Fruit fly (Drosophila melanogaster) whole organism, embryonic: ENCODE results near the gene Calr.

Experiments used
- Abd-B ChIP-seq: fragments of 200-800 bp; sonication (Bioruptor generic); optimal IDR thresholded peaks from 2 replicates; lab custom pipeline; 2018; ENCODE audit warnings: missing biosample characterization, mild to moderate bottlenecking, missing genetic modification characterization, moderate library complexity
- Aef1 ChIP-seq: fragments of 200-800 bp; sonication (Bioruptor generic); IDR thresholded peaks from 3 replicates; pipeline ENCODE4 v1.3.6; 2022; ENCODE audit warnings: missing biosample characterization, missing genetic modification characterization
- Asciz ChIP-seq: fragments of 200-800 bp; sonication (Bioruptor generic); optimal IDR thresholded peaks from 2 replicates; lab custom pipeline; 2017; ENCODE audit warnings: missing biosample characterization, mild to moderate bottlenecking, missing genetic modification characterization, missing genetic modification reagents
- Bteb2 ChIP-seq: fragments of 200-800 bp; sonication (Bioruptor generic); optimal IDR thresholded peaks from 2 replicates; lab custom pipeline; 2016; ENCODE audit warnings: missing biosample characterization, missing genetic modification characterization
- CG10209 ChIP-seq: fragments of 200-800 bp; sonication (Bioruptor generic); optimal IDR thresholded peaks from 3 replicates; lab custom pipeline; 2017; ENCODE audit warnings: missing biosample characterization, mild to moderate bottlenecking, missing genetic modification characterization, missing genetic modification reagents
- CG12236 ChIP-seq: fragments of 200-800 bp; sonication (Bioruptor generic); optimal IDR thresholded peaks from 2 replicates; lab custom pipeline; 2016; ENCODE audit warnings: missing biosample characterization, missing genetic modification characterization
- CG12744 ChIP-seq: fragments of 200-800 bp; sonication (Bioruptor generic); optimal IDR thresholded peaks from 2 replicates; lab custom pipeline; 2016; ENCODE audit warnings: missing biosample characterization, missing genetic modification characterization
- CG15011 ChIP-seq: fragments of 200-800 bp; sonication (Bioruptor generic); optimal IDR thresholded peaks from 3 replicates; lab custom pipeline; 2018; ENCODE audit warnings: missing biosample characterization, mild to moderate bottlenecking, missing genetic modification characterization
- CG17385 ChIP-seq: fragments of 200-800 bp; sonication (Bioruptor generic); optimal IDR thresholded peaks from 3 replicates; lab custom pipeline; 2018; ENCODE audit warnings: missing biosample characterization, mild to moderate bottlenecking, missing genetic modification characterization
- CG2116 ChIP-seq: fragments of 200-800 bp; sonication (Bioruptor generic); optimal IDR thresholded peaks from 3 replicates; lab custom pipeline; 2018; ENCODE audit warnings: missing biosample characterization, mild to moderate bottlenecking, missing genetic modification characterization
- CG2678 ChIP-seq: fragments of 200-800 bp; sonication (Bioruptor generic); optimal IDR thresholded peaks from 3 replicates; lab custom pipeline; 2019; ENCODE audit warnings: missing biosample characterization, mild to moderate bottlenecking, missing genetic modification characterization, moderate library complexity
- CG32767 ChIP-seq: fragments of 200-800 bp; sonication (Bioruptor generic); IDR thresholded peaks from 2 replicates; pipeline ENCODE4 v1.3.6; 2022; ENCODE audit warnings: missing biosample characterization, missing genetic modification characterization
- CG3407 ChIP-seq: fragments of 200-800 bp; sonication (Bioruptor generic); optimal IDR thresholded peaks from 2 replicates; lab custom pipeline; 2018; ENCODE audit warnings: missing biosample characterization, mild to moderate bottlenecking, missing genetic modification characterization
- CG4730 ChIP-seq: fragments of 200-800 bp; sonication (Bioruptor generic); IDR thresholded peaks from 2 replicates; pipeline ENCODE4 v1.3.6; 2022; ENCODE audit warnings: missing biosample characterization, missing genetic modification characterization
- CG5180 ChIP-seq: fragments of 200-800 bp; sonication (Bioruptor generic); optimal IDR thresholded peaks from 3 replicates; lab custom pipeline; 2017; ENCODE audit warnings: missing biosample characterization, missing genetic modification characterization, mild to moderate bottlenecking, moderate library complexity, missing genetic modification reagents
- CG6272 ChIP-seq: fragments of 200-800 bp; sonication (Bioruptor generic); IDR thresholded peaks from 2 replicates; pipeline ENCODE4 v1.3.6; 2022; ENCODE audit warnings: missing biosample characterization, missing genetic modification characterization
- CG7987 ChIP-seq: fragments of 200-800 bp; sonication (Bioruptor generic); optimal IDR thresholded peaks from 2 replicates; lab custom pipeline; 2018; ENCODE audit warnings: missing biosample characterization, mild to moderate bottlenecking, missing genetic modification characterization, moderate library complexity
- CG8281 ChIP-seq: fragments of 200-800 bp; sonication (Bioruptor generic); optimal IDR thresholded peaks from 2 replicates; lab custom pipeline; 2018; ENCODE audit warnings: missing biosample characterization, mild to moderate bottlenecking, missing genetic modification characterization, moderate library complexity
- CHES-1-like ChIP-seq: fragments of 200-800 bp; sonication (Bioruptor generic); optimal IDR thresholded peaks from 2 replicates; lab custom pipeline; 2016; ENCODE audit warnings: missing biosample characterization, missing genetic modification characterization
- Chrac-16 ChIP-seq: fragments of 200-800 bp; sonication (Bioruptor generic); optimal IDR thresholded peaks from 3 replicates; lab custom pipeline; 2016; ENCODE audit warnings: missing biosample characterization, missing genetic modification characterization
- D19B ChIP-seq: fragments of 200-800 bp; sonication (Bioruptor generic); optimal IDR thresholded peaks from 2 replicates; lab custom pipeline; 2017; ENCODE audit warnings: missing biosample characterization, mild to moderate bottlenecking, missing genetic modification characterization
- Dref ChIP-seq: fragments of 200-800 bp; sonication (Bioruptor generic); IDR thresholded peaks from 2 replicates; pipeline ENCODE4 v1.3.6; 2022; ENCODE audit warnings: missing biosample characterization, missing genetic modification characterization
- GATAe ChIP-seq: fragments of 200-800 bp; sonication (Bioruptor generic); conservative IDR thresholded peaks from 2 replicates; pipeline ENCODE4 v1.3.6; 2022; ENCODE audit warnings: missing biosample characterization, missing genetic modification characterization
- Gug ChIP-seq: fragments of 200-800 bp; sonication (Bioruptor generic); IDR thresholded peaks from 4 replicates; pipeline ENCODE4 v1.3.6; 2022; ENCODE audit warnings: missing biosample characterization, missing genetic modification characterization
- Hr78 ChIP-seq, 2 experiments: fragments of 200-800 bp in 1 of 2; fragments of >200 bp in 1 of 2; sonication (Bioruptor generic) in 1 of 2; optimal IDR thresholded peaks; 2 replicates each; lab custom pipeline; 2017 to 2019; ENCODE audit warnings: missing biosample characterization in 2 of 2, missing genetic modification characterization in 2 of 2, mild to moderate bottlenecking in 1 of 2, moderate library complexity in 1 of 2
- MBD-R2 ChIP-seq: fragments of 200-800 bp; sonication (Bioruptor generic); IDR thresholded peaks from 2 replicates; pipeline ENCODE4 v1.3.6; 2022; ENCODE audit warnings: missing biosample characterization, missing genetic modification characterization
- Max ChIP-seq: fragments of 200-800 bp; sonication (Bioruptor generic); optimal IDR thresholded peaks from 2 replicates; lab custom pipeline; 2016; ENCODE audit warnings: missing biosample characterization, mild to moderate bottlenecking, missing genetic modification characterization
- NfI ChIP-seq: fragments of 200-800 bp; sonication (Bioruptor generic); optimal IDR thresholded peaks from 3 replicates; lab custom pipeline; 2018; ENCODE audit warnings: missing biosample characterization, mild to moderate bottlenecking, missing genetic modification characterization, moderate library complexity
- Opbp ChIP-seq: fragments of 200-800 bp; sonication (Bioruptor generic); IDR thresholded peaks from 3 replicates; pipeline ENCODE4 v1.3.6; 2022; ENCODE audit warnings: missing biosample characterization, missing genetic modification characterization; ENCODE audit not compliant: partially characterized antibody
- YL-1 ChIP-seq: fragments of 200-800 bp; sonication (Bioruptor generic); optimal IDR thresholded peaks from 3 replicates; lab custom pipeline; 2017; ENCODE audit warnings: missing biosample characterization, mild to moderate bottlenecking, missing genetic modification characterization
- aop ChIP-seq: fragments of 200-800 bp; sonication (Bioruptor generic); IDR thresholded peaks from 2 replicates; pipeline ENCODE4 v1.3.6; 2022; ENCODE audit warnings: missing biosample characterization, missing genetic modification characterization
- ap ChIP-seq: fragments of 200-800 bp; sonication (Bioruptor generic); IDR thresholded peaks from 2 replicates; pipeline ENCODE4 v1.3.6; 2022; ENCODE audit warnings: missing biosample characterization, missing genetic modification characterization
- crc ChIP-seq: fragments of 200-800 bp; sonication (Bioruptor generic); optimal IDR thresholded peaks from 2 replicates; lab custom pipeline; 2016; ENCODE audit warnings: missing biosample characterization, missing genetic modification characterization
- esg ChIP-seq: fragments of 200-800 bp; sonication (Bioruptor generic); conservative IDR thresholded peaks from 2 replicates; pipeline ENCODE4 v1.3.6; 2022; ENCODE audit warnings: missing biosample characterization, missing genetic modification characterization
- exex ChIP-seq: fragments of 200-800 bp; sonication (Bioruptor generic); optimal IDR thresholded peaks from 4 replicates; lab custom pipeline; 2018; ENCODE audit warnings: missing biosample characterization, mild to moderate bottlenecking, missing genetic modification characterization, moderate library complexity
- fd3F ChIP-seq: fragments of 200-800 bp; sonication (Bioruptor generic); optimal IDR thresholded peaks from 2 replicates; lab custom pipeline; 2018; ENCODE audit warnings: missing biosample characterization, mild to moderate bottlenecking, missing genetic modification characterization, moderate library complexity
- gfzf ChIP-seq: fragments of 200-800 bp; sonication (Bioruptor generic); optimal IDR thresholded peaks from 2 replicates; lab custom pipeline; 2016; ENCODE audit warnings: missing biosample characterization, mild to moderate bottlenecking, missing genetic modification characterization, moderate library complexity
- kni ChIP-seq: fragments of 200-800 bp; sonication (Bioruptor generic); optimal IDR thresholded peaks from 3 replicates; lab custom pipeline; 2017; ENCODE audit warnings: mild to moderate bottlenecking, missing biosample characterization, missing genetic modification reagents, missing genetic modification characterization
- lola ChIP-seq, 3 experiments: fragments of >200 bp in 2 of 3; fragments of 200-800 bp in 1 of 3; sonication (Bioruptor generic) in 1 of 3; optimal IDR thresholded peaks; 2 replicates each; lab custom pipeline; 2017 to 2019; ENCODE audit warnings: missing biosample characterization in 3 of 3, missing genetic modification characterization in 3 of 3, mild to moderate bottlenecking in 1 of 3, moderate library complexity in 1 of 3
- mirr ChIP-seq: fragments of 200-800 bp; sonication (Bioruptor generic); optimal IDR thresholded peaks from 3 replicates; lab custom pipeline; 2018; ENCODE audit warnings: missing biosample characterization, mild to moderate bottlenecking, missing genetic modification characterization
- nerfin-2 ChIP-seq: fragments of 200-800 bp; sonication (Bioruptor generic); IDR thresholded peaks from 2 replicates; pipeline ENCODE4 v1.3.6; 2022; ENCODE audit warnings: missing biosample characterization, missing genetic modification characterization; ENCODE audit not compliant: partially characterized antibody
- p53 ChIP-seq: fragments of 200-800 bp; sonication (Bioruptor generic); optimal IDR thresholded peaks from 2 replicates; lab custom pipeline; 2016; ENCODE audit warnings: missing biosample characterization, missing genetic modification characterization
- schlank ChIP-seq: fragments of 200-800 bp; sonication (Bioruptor generic); optimal IDR thresholded peaks from 2 replicates; lab custom pipeline; 2018; ENCODE audit warnings: missing biosample characterization, mild to moderate bottlenecking, missing genetic modification characterization
- slbo ChIP-seq: fragments of 200-800 bp; sonication (Bioruptor generic); IDR thresholded peaks from 2 replicates; pipeline ENCODE4 v1.3.6; 2022; ENCODE audit warnings: missing biosample characterization, missing genetic modification characterization
- slp2 ChIP-seq: fragments of 200-800 bp; sonication (Bioruptor generic); optimal IDR thresholded peaks from 2 replicates; lab custom pipeline; 2016; ENCODE audit warnings: missing biosample characterization, missing genetic modification characterization
- sna ChIP-seq: fragments of 200-800 bp; sonication (Bioruptor generic); IDR thresholded peaks from 2 replicates; pipeline ENCODE4 v1.3.6; 2022; ENCODE audit warnings: missing biosample characterization, missing genetic modification characterization; ENCODE audit not compliant: partially characterized antibody
- sqz ChIP-seq: fragments of 200-800 bp; sonication (Bioruptor generic); optimal IDR thresholded peaks from 3 replicates; lab custom pipeline; 2018; ENCODE audit warnings: missing biosample characterization, mild to moderate bottlenecking, missing genetic modification characterization
- tup ChIP-seq: fragments of 200-800 bp; sonication (Bioruptor generic); optimal IDR thresholded peaks from 2 replicates; lab custom pipeline; 2016; ENCODE audit warnings: missing biosample characterization, mild to moderate bottlenecking, missing genetic modification characterization, moderate library complexity
- wdn ChIP-seq: fragments of 200-800 bp; sonication (Bioruptor generic); IDR thresholded peaks from 2 replicates; pipeline ENCODE4 v1.3.6; 2022; ENCODE audit warnings: missing biosample characterization, missing genetic modification characterization
- z ChIP-seq: fragments of 200-800 bp; sonication (Bioruptor generic); IDR thresholded peaks from 3 replicates; pipeline ENCODE4 v1.3.6; 2022; ENCODE audit warnings: missing biosample characterization, missing genetic modification characterization

Calr gene

DNA sequence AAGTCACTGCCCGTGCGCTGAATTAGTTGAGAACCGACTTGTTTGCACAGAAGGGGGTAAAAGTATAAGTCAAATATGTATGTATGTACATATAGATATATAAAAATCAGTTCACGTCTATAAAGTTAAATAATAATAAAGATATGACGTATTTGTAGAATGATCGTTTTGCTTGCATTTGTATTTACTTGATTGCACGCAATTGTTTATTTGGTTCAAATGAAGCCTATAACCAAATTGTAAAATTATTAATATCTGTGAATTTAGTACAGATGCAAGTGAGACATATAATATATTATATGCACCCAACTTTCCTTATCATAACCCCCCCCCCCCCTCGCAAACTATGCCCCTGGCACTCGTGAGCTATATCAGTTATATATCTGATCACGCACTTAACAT lies 30.1 kb downstream of the Calr start (continued):
- peak; percentile 86 for TF ChIP-seq CG2678 (tag; lab: Kevin White, UChicago)
- TF ChIP-seq aop (GFP tag; lab: Robert Waterston, UW) = no peak
- no peak for TF ChIP-seq Opbp
- no peak for TF ChIP-seq Abd-B (GFP tag; lab: Kevin White, UChicago)
- no peak for TF ChIP-seq CG32767 (GFP tag; lab: Robert Waterston, UW)
- TF ChIP-seq CG3407 (GFP tag; lab: Kevin White, UChicago) = peak; percentile 37
- TF ChIP-seq CG7987 = peak; percentile 6
- no peak for TF ChIP-seq tup (GFP tag; lab: Kevin White, UChicago)
- TF ChIP-seq fd3F = peak; percentile 32
- peak; percentile 41 for TF ChIP-seq D19B (GFP tag; lab: Kevin White, UChicago)
- no peak for TF ChIP-seq gfzf (GFP tag; lab: Kevin White, UChicago)
- TF ChIP-seq CG12236 (GFP tag; lab: Kevin White, UChicago) = no peak
- TF ChIP-seq sna (GFP tag; lab: Robert Waterston, UW) = no peak
- TF ChIP-seq GATAe (GFP tag; lab: Robert Waterston, UW) = no peak
- no peak for TF ChIP-seq Dref (GFP tag; lab: Robert Waterston, UW)
- no peak for TF ChIP-seq Gug (GFP tag; lab: Robert Waterston, UW)
- no peak for TF ChIP-seq kni (GFP tag; lab: Kevin White, UChicago)
- peak; percentile 11; the same call in 1 of the 2 replicates for TF ChIP-seq MBD-R2 (GFP tag; lab: Robert Waterston, UW)
- TF ChIP-seq CG8281 (tag; lab: Kevin White, UChicago) = peak; percentile 24
- no peak for TF ChIP-seq crc (GFP tag; lab: Kevin White, UChicago)
- TF ChIP-seq p53 (GFP tag; lab: Kevin White, UChicago) = no peak
- TF ChIP-seq slbo = peak; percentile 67
- TF ChIP-seq schlank (tag; lab: Kevin White, UChicago) = no peak
- TF ChIP-seq CG4730 (GFP tag; lab: Robert Waterston, UW) = peak; percentile 5; the same call in 1 of the 2 replicates
- TF ChIP-seq slp2 (GFP tag; lab: Kevin White, UChicago) = no peak
- no peak for TF ChIP-seq YL-1 (GFP tag; lab: Kevin White, UChicago)
- TF ChIP-seq Chrac-16 (GFP tag; lab: Kevin White, UChicago) = no peak
- TF ChIP-seq CG15011 = peak; percentile 72
- peak; percentile 42 for TF ChIP-seq exex (tag; lab: Kevin White, UChicago)
- TF ChIP-seq NfI = peak; percentile 2
- TF ChIP-seq Hr78 (GFP tag; optimal IDR thresholded peaks at IDR 0.05; lab: Kevin White, UChicago) = no peak
- no peak for TF ChIP-seq Bteb2 (GFP tag; lab: Kevin White, UChicago)
- TF ChIP-seq lola (GFP tag; optimal IDR thresholded peaks at IDR 0.05; lab: Kevin White, UChicago) = peak in 1 of 3 experiments; percentile 8
- no peak for TF ChIP-seq mirr
- TF ChIP-seq sqz (GFP tag; lab: Kevin White, UChicago) = peak; percentile 27
- TF ChIP-seq ap = no peak
- no peak for TF ChIP-seq z (GFP tag; lab: Robert Waterston, UW)
- TF ChIP-seq CG6272 = no peak
- no peak for TF ChIP-seq Max
- TF ChIP-seq Asciz = peak; percentile 63
- TF ChIP-seq CG10209 (GFP tag; lab: Kevin White, UChicago) = peak; percentile 60
- 0 out of 2 replicates have a peak, but pooled peaks have one; percentile 34 for TF ChIP-seq wdn (GFP tag; lab: Robert Waterston, UW)
- TF ChIP-seq CG2116 (GFP tag; lab: Kevin White, UChicago) = no peak
- no peak for TF ChIP-seq CHES-1-like (GFP tag; lab: Kevin White, UChicago)
- peak; percentile 26; the same call in 1 of the 3 replicates for TF ChIP-seq Aef1 (GFP tag; lab: Robert Waterston, UW)
- TF ChIP-seq CG5180 (GFP tag; lab: Kevin White, UChicago) = peak; percentile 46
- TF ChIP-seq CG12744 (GFP tag; lab: Kevin White, UChicago) = no peak
- TF ChIP-seq CG17385 (GFP tag; lab: Kevin White, UChicago) = peak; percentile 40
- TF ChIP-seq nerfin-2 = no peak
- no peak for TF ChIP-seq esg (GFP tag; lab: Robert Waterston, UW)
